Fruit fly (Drosophila melanogaster): ENCODE measurements around the gene Klf15.
A peak's percentile ranks its signal among the peaks of the same experiment; 100 is the strongest.

DNA sequence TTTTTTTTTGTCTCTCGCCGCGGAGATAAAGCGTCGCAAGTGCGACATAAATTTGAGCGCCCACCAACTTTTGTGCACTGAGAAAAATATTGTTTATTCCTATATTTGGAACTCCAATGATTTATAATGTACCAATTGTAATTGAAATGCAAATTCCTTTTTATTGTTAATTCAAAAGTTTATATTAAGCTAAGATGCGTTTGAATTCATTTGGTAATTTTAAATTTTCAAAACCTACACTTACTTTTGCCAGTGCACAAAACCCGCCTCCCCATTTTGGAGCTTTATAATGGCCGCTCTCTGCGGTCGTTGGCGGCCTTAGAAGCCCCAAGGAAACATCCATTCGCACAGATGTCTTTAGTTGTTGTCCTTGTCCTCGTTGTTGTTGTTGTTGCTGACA, 9.1 kb downstream of the Klf15 start:
- TF ChIP-seq sr (GFP tag; IDR thresholded peaks at IDR 0.05) = no peak
- peak; percentile 54 for TF ChIP-seq Sox102F (GFP tag; optimal IDR thresholded peaks at IDR 0.05)
- TF ChIP-seq jumu (GFP tag; optimal IDR thresholded peaks at IDR 0.05) = no peak
